Worm (Caenorhabditis elegans) whole organism, mixed stage, embryonic: ENCODE results near the gene Y40B10A.11.
A peak's percentile ranks its signal among the peaks of the same experiment; 100 is the strongest.
"Not testable (repeated sequence)": the region's sequence is repeated elsewhere in the genome, so short reads cannot be mapped to it uniquely, and the experiment has no call there.

Experiments used
- M03D4.4 ChIP-seq: sonication (generic microtip); optimal IDR thresholded peaks from 2 replicates; lab custom pipeline; 2017; ENCODE audit warnings: mild to moderate bottlenecking, missing genetic modification characterization, missing compliant biosample characterization
- ceh-39 ChIP-seq: fragments of 150-350 bp; optimal IDR thresholded peaks from 2 replicates; lab custom pipeline; 2014; ENCODE audit warnings: missing biosample characterization, missing genetic modification characterization
- ceh-43 ChIP-seq: fragments of 200-800 bp; sonication (Bioruptor generic); optimal IDR thresholded peaks from 2 replicates; lab custom pipeline; 2018; ENCODE audit warnings: mild to moderate bottlenecking, missing genetic modification characterization, moderate library complexity, missing compliant biosample characterization
- ceh-83 ChIP-seq: fragments of 200-800 bp; sonication (Bioruptor generic); optimal IDR thresholded peaks from 2 replicates; lab custom pipeline; 2018; ENCODE audit warnings: mild to moderate bottlenecking, missing genetic modification characterization, missing compliant biosample characterization
- drap-1 ChIP-seq: fragments of 200-800 bp; sonication (Bioruptor generic); optimal IDR thresholded peaks from 3 replicates; lab custom pipeline; 2018; ENCODE audit warnings: mild to moderate bottlenecking, missing genetic modification characterization, missing compliant biosample characterization
- elt-1 ChIP-seq: sonication (generic microtip); optimal IDR thresholded peaks from 2 replicates; lab custom pipeline; 2017; ENCODE audit warnings: missing genetic modification characterization, mild to moderate bottlenecking, missing compliant biosample characterization, antibody characterized with exemption, moderate library complexity, borderline replicate concordance; ENCODE audit not compliant: insufficient read depth
- elt-3 ChIP-seq: fragments of 150-350 bp; optimal IDR thresholded peaks from 2 replicates; lab custom pipeline; 2014; ENCODE audit warnings: missing biosample characterization, missing genetic modification characterization
- hlh-1 ChIP-seq: fragments of 150-350 bp; optimal IDR thresholded peaks from 2 replicates; lab custom pipeline; 2014; ENCODE audit warnings: missing biosample characterization, missing genetic modification reagents, missing genetic modification characterization
- lin-13 ChIP-seq: fragments of 150-350 bp; optimal IDR thresholded peaks from 2 replicates; lab custom pipeline; 2014; ENCODE audit warnings: missing biosample characterization, missing genetic modification characterization
- lsy-2 ChIP-seq: fragments of 150-350 bp; optimal IDR thresholded peaks from 2 replicates; lab custom pipeline; 2014; ENCODE audit warnings: missing biosample characterization, missing genetic modification characterization
- mep-1 ChIP-seq: fragments of 150-350 bp; optimal IDR thresholded peaks from 2 replicates; lab custom pipeline; 2017; ENCODE audit warnings: missing biosample characterization, missing genetic modification reagents, missing genetic modification characterization, inconsistent platforms
- nhr-12 ChIP-seq: fragments of 150-350 bp; optimal IDR thresholded peaks from 2 replicates; lab custom pipeline; 2014; ENCODE audit warnings: missing biosample characterization, missing genetic modification characterization
- nhr-2 ChIP-seq: fragments of 150-350 bp; optimal IDR thresholded peaks from 2 replicates; lab custom pipeline; 2014; ENCODE audit warnings: missing biosample characterization, missing genetic modification characterization
- nhr-237 ChIP-seq: fragments of 150-350 bp; optimal IDR thresholded peaks from 2 replicates; lab custom pipeline; 2014; ENCODE audit warnings: missing biosample characterization, missing genetic modification characterization
- nhr-28 ChIP-seq: fragments of 150-350 bp; optimal IDR thresholded peaks from 2 replicates; lab custom pipeline; 2014; ENCODE audit warnings: missing biosample characterization, missing genetic modification characterization
- nhr-76 ChIP-seq: sonication (generic microtip); optimal IDR thresholded peaks from 2 replicates; lab custom pipeline; 2017; ENCODE audit warnings: missing biosample characterization, missing genetic modification characterization
- pha-4 ChIP-seq: fragments of 150-350 bp; optimal IDR thresholded peaks from 2 replicates; lab custom pipeline; 2018; ENCODE audit warnings: missing biosample characterization, missing genetic modification reagents, missing genetic modification characterization
- sem-2 ChIP-seq: fragments of 200-800 bp; sonication (Bioruptor generic); optimal IDR thresholded peaks from 2 replicates; lab custom pipeline; 2018; ENCODE audit warnings: mild to moderate bottlenecking, missing genetic modification characterization, missing compliant biosample characterization
- tbx-8 ChIP-seq: fragments of 200-800 bp; sonication (Bioruptor generic); optimal IDR thresholded peaks from 2 replicates; lab custom pipeline; 2018; ENCODE audit warnings: mild to moderate bottlenecking, missing genetic modification characterization, moderate library complexity, missing compliant biosample characterization
- unc-120 ChIP-seq: sonication (generic microtip); optimal IDR thresholded peaks from 2 replicates; lab custom pipeline; 2017; ENCODE audit warnings: missing genetic modification characterization, missing compliant biosample characterization; ENCODE audit not compliant: poor library complexity, severe bottlenecking
- unc-39 ChIP-seq: fragments of 150-350 bp; optimal IDR thresholded peaks from 2 replicates; lab custom pipeline; 2014; ENCODE audit warnings: missing biosample characterization, missing genetic modification characterization
- unc-62 ChIP-seq: fragments of 150-350 bp; optimal IDR thresholded peaks from 2 replicates; lab custom pipeline; 2014; ENCODE audit warnings: missing biosample characterization, missing genetic modification reagents, missing genetic modification characterization
- zip-8 ChIP-seq: fragments of 150-350 bp; optimal IDR thresholded peaks from 2 replicates; lab custom pipeline; 2014; ENCODE audit warnings: missing biosample characterization, missing genetic modification characterization
- ztf-11 ChIP-seq: fragments of 150-350 bp; optimal IDR thresholded peaks from 2 replicates; lab custom pipeline; 2014; ENCODE audit warnings: missing biosample characterization, missing genetic modification characterization

Y40B10A.11 gene

DNA sequence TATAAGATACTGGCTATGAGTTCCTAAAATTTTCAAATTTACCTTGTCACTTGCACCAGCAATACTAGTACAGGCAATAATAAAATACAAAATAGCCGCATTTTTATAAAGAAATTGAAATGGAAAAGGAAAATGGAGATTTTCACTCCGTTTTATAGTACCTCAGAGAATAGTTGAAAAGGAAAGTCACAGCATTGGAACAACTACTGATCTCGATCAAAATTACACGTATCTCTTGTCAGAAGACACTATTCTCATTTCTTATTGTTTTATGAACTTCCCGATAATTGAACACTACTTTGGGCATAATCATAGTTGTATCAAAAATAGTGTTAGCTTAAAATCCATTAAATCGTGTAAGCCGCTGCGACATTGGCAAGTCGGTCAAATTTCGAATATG is at the start of gene Y40B10A.11:
Y40B10A.11 (minus strand) TSS at position 101 of the 400 bp plus-strand sequence.
- no peak for TF ChIP-seq unc-62 (GFP tag; lab: Kevin White, UChicago)
- TF ChIP-seq lsy-2 (tag; lab: Kevin White, UChicago), result no peak
- TF ChIP-seq mep-1 (tag; lab: Kevin White, UChicago), result no peak
- no peak for TF ChIP-seq nhr-12 (tag; lab: Kevin White, UChicago)
- TF ChIP-seq tbx-8 (GFP tag; lab: Kevin White, UChicago), result no peak
- TF ChIP-seq nhr-76 (tag; lab: Kevin White, UChicago), result no peak
- TF ChIP-seq, all 35 proteins: peak for 0

DNA sequence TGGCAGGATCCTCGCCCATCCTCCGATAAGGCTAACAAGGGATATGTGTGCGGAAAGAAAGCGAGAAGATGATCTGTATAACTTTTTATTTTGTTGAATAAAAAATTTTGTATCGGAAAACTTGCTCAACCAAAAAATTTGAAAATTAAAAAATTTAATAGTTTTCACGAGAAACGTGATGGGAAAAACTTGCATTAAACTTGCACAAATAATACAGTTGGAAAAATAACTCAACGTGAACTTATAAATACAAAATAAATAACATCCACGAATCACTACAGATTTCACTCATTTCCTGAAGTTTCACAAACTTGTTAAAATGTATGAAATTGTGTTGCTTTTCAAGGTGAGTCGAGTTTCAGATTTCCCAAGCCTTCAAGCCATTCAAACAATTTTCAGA is 47.6 kb upstream of the Y40B10A.11 start, which contains the start of gene F36F12.7:
F36F12.7 (plus strand) TSS at position 301 of the 400 bp plus-strand sequence.
- TF ChIP-seq ceh-43 (no peak), nhr-2 (tag; lab: Kevin White, UChicago) (no peak), nhr-12 (tag; lab: Kevin White, UChicago) (no peak), sem-2 (GFP tag; lab: Kevin White, UChicago) (no peak), unc-120 (no peak)

DNA sequence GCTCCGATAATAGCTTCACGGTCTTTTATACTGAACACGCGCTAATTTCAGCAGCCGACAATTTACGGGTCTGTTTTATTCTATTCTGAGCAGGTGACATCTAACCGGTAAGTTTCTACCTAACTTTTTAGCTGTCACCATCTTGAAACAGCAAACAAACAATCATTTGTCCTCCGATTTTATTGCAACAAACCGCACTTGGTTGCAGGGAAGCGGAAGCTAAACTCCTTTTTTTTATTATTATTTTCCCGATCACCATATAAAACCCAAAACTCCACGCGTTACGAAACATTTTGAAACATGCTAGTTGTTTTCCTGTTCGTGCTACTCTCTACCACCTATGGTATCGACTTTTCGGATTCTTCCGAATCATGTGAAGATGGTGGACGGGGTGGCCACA is 46.2 kb upstream of the Y40B10A.11 start, which contains the start of gene clec-208:
clec-208 (plus strand) TSS at position 301 of the 400 bp plus-strand sequence.
- TF ChIP-seq nhr-2 (tag; lab: Kevin White, UChicago) (no peak), nhr-28 (tag; lab: Kevin White, UChicago) (no peak), unc-120 (no peak), lin-13 (no peak)

DNA sequence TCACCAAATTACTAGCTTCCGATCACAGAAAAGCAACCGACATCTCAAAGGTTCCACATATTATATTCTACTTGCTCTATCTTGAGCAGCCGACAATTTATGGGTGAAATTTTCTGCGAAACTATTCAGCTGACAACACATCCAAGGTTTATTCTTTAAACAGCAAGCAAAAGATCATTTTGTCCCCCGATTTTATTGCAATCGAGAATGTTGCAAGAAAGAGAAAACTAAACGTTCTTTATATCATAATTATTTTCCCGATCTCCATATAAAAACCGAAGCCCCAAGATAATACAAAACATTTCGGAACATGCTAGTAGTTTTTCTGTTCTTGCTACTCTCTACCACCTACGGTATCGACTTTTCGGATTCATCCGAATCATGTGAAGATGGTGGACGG is 44.4 kb upstream of the Y40B10A.11 start, which contains the start of gene clec-207:
clec-207 (plus strand) TSS at position 301 of the 400 bp plus-strand sequence.
- no peak for TF ChIP-seq ztf-11 (tag; lab: Kevin White, UChicago)
- TF ChIP-seq nhr-28 (tag; lab: Kevin White, UChicago), result no peak
- no peak for TF ChIP-seq unc-62 (GFP tag; lab: Kevin White, UChicago)

DNA sequence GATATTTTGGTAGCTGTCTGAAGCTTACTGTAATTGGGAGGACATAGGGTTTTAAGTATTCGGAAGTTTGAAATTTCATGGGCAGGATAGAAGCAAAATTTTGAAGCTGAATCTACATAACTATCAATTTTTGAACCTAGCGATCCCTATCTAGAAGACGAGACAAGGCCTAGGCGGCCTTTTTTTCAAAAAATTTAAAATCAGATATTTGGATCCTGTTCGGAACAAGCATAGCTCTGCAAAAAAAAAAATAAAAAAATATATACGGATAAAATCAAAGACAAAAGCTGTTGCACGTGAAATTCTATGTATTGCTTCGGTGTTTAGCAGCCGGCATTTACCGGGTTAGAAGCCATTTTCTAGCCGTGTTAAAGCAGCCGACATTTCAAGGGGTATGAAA is 43.8 kb upstream of the Y40B10A.11 start, which contains the start of gene F36F12.2:
F36F12.2 (minus strand) TSS at position 101 of the 400 bp plus-strand sequence.
- TF ChIP-seq zip-8 (tag; lab: Kevin White, UChicago), result no peak
- no peak for TF ChIP-seq ceh-39 (tag; lab: Kevin White, UChicago)
- no peak for TF ChIP-seq nhr-28 (tag; lab: Kevin White, UChicago)
- TF ChIP-seq unc-39, result no peak

DNA sequence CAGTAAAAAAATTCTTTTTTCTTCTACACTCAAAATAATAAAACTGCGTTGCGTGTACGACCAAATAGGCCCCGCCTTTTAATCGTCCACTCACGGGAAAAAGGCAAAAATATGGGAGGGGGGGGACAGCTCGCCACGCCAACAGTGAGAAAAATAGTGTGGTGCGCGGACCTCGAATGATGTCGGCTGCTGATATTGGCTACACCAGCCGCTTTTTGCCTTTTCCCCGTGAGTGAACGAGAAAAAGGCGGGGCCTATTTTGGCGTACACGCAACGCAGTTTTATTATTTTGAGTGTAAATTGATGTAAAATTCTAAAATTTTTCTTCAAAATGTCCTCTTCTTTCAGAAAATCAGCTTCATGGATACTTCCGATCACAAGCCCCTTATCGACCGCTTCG is 38.9 kb upstream of the Y40B10A.11 start, which contains the start of gene ztf-28:
ztf-28 (plus strand) TSS at position 349 of the 400 bp plus-strand sequence.
- TF ChIP-seq drap-1; pha-4 (tag; lab: Kevin White, UChicago); M03D4.4 (tag; lab: Kevin White, UChicago): not testable (repeated sequence)
- TF ChIP-seq, all 35 proteins: peak for 0; not testable (repeated sequence) for 35

DNA sequence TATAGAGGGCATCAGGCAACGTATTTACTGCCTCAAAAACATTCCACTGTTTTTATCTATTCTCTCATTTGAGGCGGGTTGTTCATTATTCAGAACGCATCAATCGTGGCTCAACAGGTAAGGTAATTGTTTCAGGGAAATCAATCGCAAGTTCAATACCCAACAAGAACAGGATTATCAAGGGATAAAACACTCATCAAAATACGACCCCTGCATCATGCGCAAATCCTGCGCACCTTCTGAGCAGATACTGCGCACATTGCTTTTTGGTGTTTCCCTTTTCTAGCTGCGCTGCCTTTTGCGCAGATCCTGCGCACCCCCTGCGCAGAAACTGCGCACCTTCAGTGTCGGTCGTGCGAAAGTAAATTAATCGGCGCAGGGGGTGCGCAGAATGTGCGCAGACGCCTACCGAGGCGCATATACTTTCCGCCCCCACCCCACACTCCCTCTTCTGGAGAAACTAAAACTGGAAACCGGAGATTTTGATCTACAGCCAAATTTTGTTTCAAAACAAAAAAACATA is 34.4 kb upstream of the Y40B10A.11 start, which contains the start of gene F36F12.3:
F36F12.3 (plus strand) TSS at position 51 of the 523 bp plus-strand sequence.
- not testable (repeated sequence) for TF ChIP-seq pha-4 (tag; lab: Kevin White, UChicago); nhr-237 (tag; lab: Kevin White, UChicago); ceh-83 (GFP tag; lab: Kevin White, UChicago)

DNA sequence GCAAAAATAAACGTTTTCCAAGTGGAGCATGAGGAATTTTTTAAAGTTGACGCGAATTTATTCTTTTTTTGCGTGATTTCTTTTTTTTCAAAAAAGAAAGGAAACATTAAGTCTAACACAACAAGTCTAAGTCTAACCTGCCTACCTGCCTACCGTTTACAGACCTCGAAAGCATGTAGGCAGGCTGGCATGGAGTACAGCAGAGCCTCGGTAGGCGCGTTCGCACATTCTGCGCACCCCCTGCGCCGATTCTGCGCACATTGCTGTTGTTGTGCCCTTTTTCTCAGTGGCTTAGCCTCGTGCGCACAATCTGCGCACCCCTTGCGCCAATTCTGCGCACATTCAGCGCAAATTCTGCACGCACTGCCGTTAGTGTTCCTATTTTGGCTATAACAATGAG is 32.5 kb upstream of the Y40B10A.11 start:
- no peak for TF ChIP-seq ceh-43
- TF ChIP-seq elt-1, result no peak
- no peak for TF ChIP-seq lsy-2 (tag; lab: Kevin White, UChicago)
- TF ChIP-seq, all 35 proteins: peak for 0

DNA sequence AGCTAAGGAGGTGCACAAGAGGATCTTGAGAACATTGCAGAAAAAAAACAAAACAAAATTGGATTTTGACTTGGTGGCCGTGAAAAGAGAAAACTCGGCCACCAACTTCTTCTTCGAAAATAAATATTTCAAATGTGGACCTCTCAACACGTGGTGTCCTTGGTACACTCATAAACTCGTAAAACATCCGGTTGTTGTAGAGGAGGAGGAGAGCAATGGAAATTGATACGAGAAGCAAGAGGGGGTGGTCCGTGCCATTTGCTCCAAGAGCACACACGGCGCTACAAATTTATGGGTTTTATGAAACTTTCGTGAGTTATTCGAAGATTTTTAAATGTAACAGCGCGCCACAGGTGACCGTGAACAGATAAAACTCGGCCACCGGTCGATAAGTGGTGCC is 30.5 kb upstream of the Y40B10A.11 start:
- TF ChIP-seq hlh-1 (tag; lab: Kevin White, UChicago) (peak; percentile 64), nhr-237 (tag; lab: Kevin White, UChicago) (no peak), elt-3 (tag; lab: Kevin White, UChicago) (no peak)
